Worm (Caenorhabditis elegans) whole organism, L4 larva: ENCODE results near the gene Y41C4A.7.

ENCODE experiments used
- ctbp-1 ChIP-seq: fragments of 200-800 bp; sonication (Bioruptor generic); IDR thresholded peaks from 2 replicates; pipeline ENCODE4 v1.3.6; 2022; ENCODE audit warnings: missing genetic modification reagents, missing genetic modification characterization, missing compliant biosample characterization
- dve-1 ChIP-seq: sonication (generic microtip); optimal IDR thresholded peaks from 2 replicates; lab custom pipeline; 2017; ENCODE audit warnings: antibody characterized with exemption, mild to moderate bottlenecking, missing genetic modification characterization, missing compliant biosample characterization; ENCODE audit not compliant: insufficient read depth
- hlh-11 ChIP-seq: fragments of 200-800 bp; sonication (Bioruptor generic); optimal IDR thresholded peaks from 2 replicates; lab custom pipeline; 2018; ENCODE audit warnings: mild to moderate bottlenecking, missing genetic modification characterization, missing compliant biosample characterization
- hlh-30 ChIP-seq: sonication (generic microtip); optimal IDR thresholded peaks from 2 replicates; lab custom pipeline; 2017; ENCODE audit warnings: antibody characterized with exemption, mild to moderate bottlenecking, missing genetic modification characterization, missing compliant biosample characterization; ENCODE audit not compliant: insufficient read depth
- lin-39 ChIP-seq: fragments of 150-350 bp; optimal IDR thresholded peaks from 2 replicates; lab custom pipeline; 2014; ENCODE audit warnings: missing biosample characterization, missing genetic modification reagents, missing genetic modification characterization
- lsy-2 ChIP-seq, 2 experiments: fragments of 150-350 bp in 1 of 2; sonication (generic microtip) in 1 of 2; optimal IDR thresholded peaks; 2 replicates each; lab custom pipeline; 2014 to 2017; ENCODE audit warnings: missing biosample characterization in 2 of 2, missing genetic modification characterization in 2 of 2
- ztf-11 ChIP-seq: fragments of 150-350 bp; optimal IDR thresholded peaks from 2 replicates; lab custom pipeline; 2014; ENCODE audit warnings: missing biosample characterization, missing genetic modification characterization

DNA sequence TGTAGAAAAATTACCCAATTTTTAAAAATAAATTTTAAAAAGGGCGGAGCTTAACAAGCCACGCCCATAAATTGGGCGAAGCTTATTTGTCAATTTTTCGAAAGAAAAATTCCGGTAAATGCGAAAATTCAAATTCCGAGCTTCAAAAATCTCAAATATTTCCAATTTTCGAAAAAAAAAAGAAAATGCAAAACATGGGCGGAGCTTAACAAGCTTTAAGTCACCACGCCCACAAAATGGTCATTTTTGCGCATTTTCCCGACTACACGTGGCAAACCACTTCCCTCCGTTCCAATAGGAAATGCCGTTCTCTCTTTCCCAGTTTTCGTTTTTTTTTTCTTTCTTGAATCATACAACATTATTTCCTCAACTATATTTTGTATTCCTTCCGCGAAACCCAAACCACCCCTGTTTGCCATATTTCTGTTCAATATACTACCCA lies 4.1 kb upstream of the Y41C4A.7 start:
- TF ChIP-seq hlh-11 (tag; lab: Kevin White, UChicago), result no peak
- no peak for TF ChIP-seq ztf-11 (tag; lab: Kevin White, UChicago)
- no peak for TF ChIP-seq lsy-2 (tag; optimal IDR thresholded peaks at IDR 0.05; lab: Kevin White, UChicago)
- peak; percentile 25 for TF ChIP-seq dve-1 (tag; lab: Kevin White, UChicago)
- no peak for TF ChIP-seq hlh-30 (tag; lab: Kevin White, UChicago)
- TF ChIP-seq lin-39 (tag; lab: Kevin White, UChicago), result no peak
- TF ChIP-seq ctbp-1, result peak; percentile 68; the same call in 1 of the 2 replicates
